Worm (Caenorhabditis elegans) whole organism, L1 larva: ENCODE data around the gene serp-1.2.

Source experiments
- C04F5.9 ChIP-seq: sonication (generic microtip); optimal IDR thresholded peaks from 2 replicates; lab custom pipeline; 2016; ENCODE audit warnings: missing genetic modification characterization, missing compliant biosample characterization
- C34B4.2 ChIP-seq: sonication (generic microtip); optimal IDR thresholded peaks from 2 replicates; lab custom pipeline; 2017; ENCODE audit warnings: mild to moderate bottlenecking, missing genetic modification characterization, missing compliant biosample characterization
- F16B12.6 ChIP-seq: fragments of 150-350 bp; optimal IDR thresholded peaks from 2 replicates; lab custom pipeline; 2014; ENCODE audit warnings: missing biosample characterization, missing genetic modification characterization
- aha-1 ChIP-seq: fragments of 150-350 bp; optimal IDR thresholded peaks from 2 replicates; lab custom pipeline; 2014; ENCODE audit warnings: missing biosample characterization, missing genetic modification characterization
- alr-1 ChIP-seq: fragments of 200-800 bp; sonication (Bioruptor generic); optimal IDR thresholded peaks from 2 replicates; lab custom pipeline; 2018; ENCODE audit warnings: borderline replicate concordance, mild to moderate bottlenecking, missing genetic modification characterization, missing compliant biosample characterization
- blmp-1 ChIP-seq: fragments of 150-350 bp; optimal IDR thresholded peaks from 2 replicates; lab custom pipeline; 2014; ENCODE audit warnings: missing biosample characterization, missing genetic modification characterization
- ceh-8 ChIP-seq: fragments of 200-800 bp; sonication (Bioruptor generic); optimal IDR thresholded peaks from 2 replicates; lab custom pipeline; 2018; ENCODE audit warnings: mild to moderate bottlenecking, missing genetic modification characterization, moderate library complexity, missing compliant biosample characterization
- ceh-82 ChIP-seq, 3 experiments: fragments of 150-350 bp in 1 of 3; sonication (generic microtip) in 2 of 3; optimal IDR thresholded peaks; 2 replicates each; lab custom pipeline; 2014 to 2017; ENCODE audit warnings: missing biosample characterization in 3 of 3, missing genetic modification characterization in 3 of 3
- ceh-88 ChIP-seq: fragments of 200-800 bp; sonication (Bioruptor generic); IDR thresholded peaks from 2 replicates; pipeline ENCODE4 v1.3.6; 2022; ENCODE audit warnings: missing genetic modification characterization, missing compliant biosample characterization
- ceh-90 ChIP-seq: sonication (generic microtip); optimal IDR thresholded peaks from 2 replicates; lab custom pipeline; 2016; ENCODE audit warnings: missing genetic modification characterization, missing compliant biosample characterization
- ces-1 ChIP-seq: fragments of 150-350 bp; optimal IDR thresholded peaks from 2 replicates; lab custom pipeline; 2014; ENCODE audit warnings: missing biosample characterization, missing genetic modification reagents, missing genetic modification characterization
- dpl-1 ChIP-seq, 3 experiments: fragments of 150-350 bp in 2 of 3; sonication (generic microtip) in 1 of 3; optimal IDR thresholded peaks; 2 replicates each; lab custom pipeline; 2014 to 2017; ENCODE audit warnings: missing biosample characterization in 3 of 3, missing genetic modification characterization in 3 of 3, missing genetic modification reagents in 3 of 3
- dsc-1 ChIP-seq: sonication (generic microtip); optimal IDR thresholded peaks from 2 replicates; lab custom pipeline; 2016; ENCODE audit warnings: mild to moderate bottlenecking, missing genetic modification characterization, missing compliant biosample characterization
- efl-1 ChIP-seq, 4 experiments: fragments of 150-350 bp; optimal IDR thresholded peaks in 3 of 4; peaks in 1 of 4; 1 replicate in 1 of 4; 2 replicates in 3 of 4; lab custom pipeline; 2014; ENCODE audit warnings: missing biosample characterization in 2 of 4, missing genetic modification characterization in 2 of 4, missing genetic modification reagents in 2 of 4
- efl-3 ChIP-seq: fragments of 200-800 bp; sonication (Bioruptor generic); optimal IDR thresholded peaks from 2 replicates; lab custom pipeline; 2018; ENCODE audit warnings: mild to moderate bottlenecking, missing genetic modification characterization, missing compliant biosample characterization
- egl-13 ChIP-seq: sonication (generic microtip); optimal IDR thresholded peaks from 2 replicates; lab custom pipeline; 2016; ENCODE audit warnings: missing genotype, missing genetic modification reagents, missing genetic modification characterization, missing compliant biosample characterization
- egl-27 ChIP-seq, 2 experiments: fragments of 150-350 bp in 1 of 2; sonication (generic microtip); optimal IDR thresholded peaks; 3 replicates each; lab custom pipeline; 2017 to 2018; ENCODE audit warnings: missing biosample characterization in 2 of 2, missing genetic modification characterization in 2 of 2, missing genetic modification reagents in 2 of 2
- elt-3 ChIP-seq, 6 experiments: fragments of 150-350 bp in 1 of 6; sonication (generic microtip); optimal IDR thresholded peaks; 2 replicates each; lab custom pipeline; 2017 to 2018; ENCODE audit warnings: missing biosample characterization in 6 of 6, missing genetic modification characterization in 6 of 6, inconsistent platforms in 1 of 6
- ets-5 ChIP-seq: fragments of 200-800 bp; sonication (Bioruptor generic); IDR thresholded peaks from 2 replicates; pipeline ENCODE4 v1.3.6; 2022; ENCODE audit warnings: missing genetic modification characterization, missing compliant biosample characterization
- fkh-10 ChIP-seq: sonication (generic microtip); optimal IDR thresholded peaks from 2 replicates; lab custom pipeline; 2017; ENCODE audit warnings: missing biosample characterization, missing genetic modification reagents, missing genetic modification characterization
- fkh-4 ChIP-seq: sonication (generic microtip); optimal IDR thresholded peaks from 2 replicates; lab custom pipeline; 2016; ENCODE audit warnings: missing compliant biosample characterization, missing genetic modification characterization, borderline replicate concordance
- fkh-8 ChIP-seq: sonication (generic microtip); optimal IDR thresholded peaks from 2 replicates; lab custom pipeline; 2016; ENCODE audit warnings: mild to moderate bottlenecking, missing genetic modification characterization, missing compliant biosample characterization
- grh-1 ChIP-seq: fragments of 200-800 bp; sonication (Bioruptor generic); IDR thresholded peaks from 2 replicates; pipeline ENCODE4 v1.3.6; 2022; ENCODE audit warnings: missing genetic modification reagents, missing genetic modification characterization, missing compliant biosample characterization
- hlh-17 ChIP-seq: fragments of 200-800 bp; sonication (Bioruptor generic); optimal IDR thresholded peaks from 2 replicates; lab custom pipeline; 2018; ENCODE audit warnings: missing genetic modification characterization, mild to moderate bottlenecking, missing compliant biosample characterization, moderate library complexity, borderline replicate concordance
- hlh-4 ChIP-seq: sonication (generic microtip); optimal IDR thresholded peaks from 2 replicates; lab custom pipeline; 2016; ENCODE audit warnings: mild to moderate bottlenecking, missing genetic modification characterization, missing compliant biosample characterization
- lin-13 ChIP-seq: fragments of 150-350 bp; optimal IDR thresholded peaks from 2 replicates; lab custom pipeline; 2014; ENCODE audit warnings: missing biosample characterization, missing genetic modification reagents, missing genetic modification characterization
- lin-14 ChIP-seq: fragments of 200-800 bp; sonication (Bioruptor generic); optimal IDR thresholded peaks from 2 replicates; lab custom pipeline; 2018; ENCODE audit warnings: mild to moderate bottlenecking, missing genetic modification characterization, moderate library complexity, missing compliant biosample characterization
- lin-39 ChIP-seq: fragments of 150-350 bp; optimal IDR thresholded peaks from 2 replicates; lab custom pipeline; 2014; ENCODE audit warnings: missing biosample characterization, missing genetic modification reagents, missing genetic modification characterization
- lir-3 ChIP-seq: sonication (generic microtip); optimal IDR thresholded peaks from 2 replicates; lab custom pipeline; 2016; ENCODE audit warnings: mild to moderate bottlenecking, missing genetic modification characterization, moderate library complexity, missing compliant biosample characterization; ENCODE audit not compliant: poor library complexity
- mdl-1 ChIP-seq, 2 experiments: fragments of 150-350 bp; optimal IDR thresholded peaks; 2 replicates each; lab custom pipeline; 2014 to 2017; ENCODE audit warnings: missing biosample characterization in 2 of 2, missing genetic modification characterization in 2 of 2, inconsistent platforms in 1 of 2
- mep-1 ChIP-seq: fragments of 150-350 bp; optimal IDR thresholded peaks from 2 replicates; lab custom pipeline; 2014; ENCODE audit warnings: missing biosample characterization, missing genetic modification characterization
- nhr-11 ChIP-seq: fragments of 150-350 bp; optimal IDR thresholded peaks from 2 replicates; lab custom pipeline; 2014; ENCODE audit warnings: missing biosample characterization, missing genetic modification characterization
- nhr-237 ChIP-seq: fragments of 150-350 bp; optimal IDR thresholded peaks from 2 replicates; lab custom pipeline; 2014; ENCODE audit warnings: missing biosample characterization, missing genetic modification characterization
- nhr-28 ChIP-seq: fragments of 150-350 bp; optimal IDR thresholded peaks from 2 replicates; lab custom pipeline; 2014; ENCODE audit warnings: missing biosample characterization, missing genetic modification characterization
- nhr-47 ChIP-seq: sonication (generic microtip); optimal IDR thresholded peaks from 2 replicates; lab custom pipeline; 2016; ENCODE audit warnings: mild to moderate bottlenecking, missing genetic modification characterization, moderate library complexity, missing compliant biosample characterization
- nhr-71 ChIP-seq: sonication (generic microtip); optimal IDR thresholded peaks from 2 replicates; lab custom pipeline; 2016; ENCODE audit warnings: mild to moderate bottlenecking, missing genetic modification characterization, moderate library complexity, missing compliant biosample characterization
- nhr-77 ChIP-seq: fragments of 150-350 bp; optimal IDR thresholded peaks from 2 replicates; lab custom pipeline; 2014; ENCODE audit warnings: missing biosample characterization, missing genetic modification characterization
- nhr-85 ChIP-seq: sonication (generic microtip); peaks from one replicate; lab custom pipeline; 2016; ENCODE audit warnings: missing genetic modification characterization, inconsistent platforms, missing compliant biosample characterization
- pax-3 ChIP-seq: fragments of 200-800 bp; sonication (Bioruptor generic); optimal IDR thresholded peaks from 2 replicates; lab custom pipeline; 2018; ENCODE audit warnings: mild to moderate bottlenecking, missing genetic modification characterization, moderate library complexity, missing compliant biosample characterization
- rnt-1 ChIP-seq: sonication (generic microtip); optimal IDR thresholded peaks from 2 replicates; lab custom pipeline; 2016; ENCODE audit warnings: mild to moderate bottlenecking, missing genetic modification characterization, moderate library complexity, missing compliant biosample characterization
- snpc-4 ChIP-seq: fragments of 150-350 bp; optimal IDR thresholded peaks from 2 replicates; lab custom pipeline; 2014; ENCODE audit warnings: missing biosample characterization, missing genetic modification characterization
- sox-4 ChIP-seq: sonication (generic microtip); optimal IDR thresholded peaks from 2 replicates; lab custom pipeline; 2016; ENCODE audit warnings: missing genetic modification characterization, missing compliant biosample characterization
- sptf-1 ChIP-seq: fragments of 150-350 bp; optimal IDR thresholded peaks from 2 replicates; lab custom pipeline; 2014; ENCODE audit warnings: missing biosample characterization, missing genetic modification characterization
- sup-37 ChIP-seq: fragments of 200-800 bp; sonication (Bioruptor generic); optimal IDR thresholded peaks from 2 replicates; lab custom pipeline; 2018; ENCODE audit warnings: mild to moderate bottlenecking, missing genetic modification characterization, missing compliant biosample characterization
- tbx-2 ChIP-seq: sonication (generic microtip); optimal IDR thresholded peaks from 2 replicates; lab custom pipeline; 2016; ENCODE audit warnings: missing genetic modification characterization, missing compliant biosample characterization
- tlp-1 ChIP-seq: fragments of 150-350 bp; optimal IDR thresholded peaks from 2 replicates; lab custom pipeline; 2014; ENCODE audit warnings: missing biosample characterization, missing genetic modification characterization
- unc-30 ChIP-seq: sonication (generic microtip); optimal IDR thresholded peaks from 2 replicates; lab custom pipeline; 2017; ENCODE audit warnings: missing biosample characterization, missing genetic modification characterization
- unc-86 ChIP-seq: sonication (generic microtip); optimal IDR thresholded peaks from 2 replicates; lab custom pipeline; 2016; ENCODE audit warnings: missing genetic modification characterization, missing compliant biosample characterization
- unc-98 ChIP-seq: fragments of 200-800 bp; sonication (Bioruptor generic); IDR thresholded peaks from 2 replicates; pipeline ENCODE4 v1.3.6; 2022; ENCODE audit warnings: missing genetic modification characterization, missing compliant biosample characterization
- zip-4 ChIP-seq: fragments of 200-800 bp; sonication (Bioruptor generic); optimal IDR thresholded peaks from 2 replicates; lab custom pipeline; 2018; ENCODE audit warnings: mild to moderate bottlenecking, missing genetic modification characterization, moderate library complexity, missing compliant biosample characterization
- ztf-11 ChIP-seq, 2 experiments: sonication (generic microtip); optimal IDR thresholded peaks; 2 replicates each; lab custom pipeline; 2016 to 2017; ENCODE audit warnings: missing genetic modification characterization in 2 of 2, missing biosample characterization in 1 of 2, missing compliant biosample characterization in 1 of 2
- ztf-4 ChIP-seq: fragments of 150-350 bp; optimal IDR thresholded peaks from 2 replicates; lab custom pipeline; 2014; ENCODE audit warnings: missing biosample characterization, missing genetic modification characterization

Gene serp-1.2

ce11 chrIV:8229523-8229922 lies 4.0 kb downstream of the serp-1.2 start (continued):
- no peak for TF ChIP-seq nhr-28 (tag; lab: Kevin White, UChicago)
- peak; percentile 58 for TF ChIP-seq nhr-77 (tag; lab: Kevin White, UChicago)
- TF ChIP-seq lin-13 (GFP tag; lab: Kevin White, UChicago), result no peak
- TF ChIP-seq egl-13 (tag; lab: Kevin White, UChicago), result no peak
- TF ChIP-seq nhr-47, result peak; percentile 39
- peak; percentile 85 for TF ChIP-seq nhr-85 (tag; lab: Kevin White, UChicago)
- no peak for TF ChIP-seq zip-4 (GFP tag; lab: Kevin White, UChicago)
- no peak for TF ChIP-seq C34B4.2 (tag; lab: Kevin White, UChicago)
- no peak for TF ChIP-seq nhr-11
- no peak for TF ChIP-seq alr-1 (tag; lab: Kevin White, UChicago)
- no peak for TF ChIP-seq nhr-237
- TF ChIP-seq rnt-1 (tag; lab: Kevin White, UChicago), result peak; percentile 27
- TF ChIP-seq dpl-1 (GFP tag; optimal IDR thresholded peaks at IDR 0.05; lab: Kevin White, UChicago), result no peak
- no peak for TF ChIP-seq mep-1 (tag; lab: Kevin White, UChicago)
- TF ChIP-seq hlh-4 (tag; lab: Kevin White, UChicago), result no peak
- no peak for TF ChIP-seq dsc-1
- TF ChIP-seq lir-3, result no peak
- no peak for TF ChIP-seq C04F5.9
- peak; percentile 14 to 17 for TF ChIP-seq efl-1 (optimal IDR thresholded peaks at IDR 0.05; lab: Kevin White, UChicago)
- TF ChIP-seq efl-1 (GFP tag; optimal IDR thresholded peaks at IDR 0.05 in 1 of 2; lab: Kevin White, UChicago), result no peak
- TF ChIP-seq ceh-88 (GFP tag; lab: Robert Waterston, UW), result no peak
- no peak for TF ChIP-seq ztf-4 (tag; lab: Kevin White, UChicago)
- TF ChIP-seq hlh-17 (GFP tag; lab: Kevin White, UChicago), result no peak
- TF ChIP-seq sptf-1, result no peak
- no peak for TF ChIP-seq unc-98 (GFP tag; lab: Robert Waterston, UW)
- TF ChIP-seq ets-5 (GFP tag; lab: Robert Waterston, UW), result no peak
- TF ChIP-seq fkh-8 (tag; lab: Kevin White, UChicago), result no peak
- no peak for TF ChIP-seq aha-1 (tag; lab: Kevin White, UChicago)
- TF ChIP-seq ceh-82 (tag; optimal IDR thresholded peaks at IDR 0.05; lab: Kevin White, UChicago), result no peak
- no peak for TF ChIP-seq ces-1 (GFP tag; lab: Kevin White, UChicago)
- no peak for TF ChIP-seq fkh-10 (GFP tag; lab: Kevin White, UChicago)
- TF ChIP-seq tlp-1, result no peak
- no peak for TF ChIP-seq F16B12.6 (tag; lab: Kevin White, UChicago)
- TF ChIP-seq mdl-1 (tag; optimal IDR thresholded peaks at IDR 0.05; lab: Kevin White, UChicago), result peak in 1 of 2 experiments; percentile 55
- TF ChIP-seq egl-27 (tag; optimal IDR thresholded peaks at IDR 0.05; lab: Kevin White, UChicago), result peak in 1 of 2 experiments; percentile 15
- TF ChIP-seq ztf-11 (tag; optimal IDR thresholded peaks at IDR 0.05; lab: Kevin White, UChicago), result no peak
- TF ChIP-seq fkh-4 (tag; lab: Kevin White, UChicago), result no peak
- peak; percentile 63 for TF ChIP-seq tbx-2 (tag; lab: Kevin White, UChicago)

ce11 chrIV:8232428-8232827 lies 7.0 kb downstream of the serp-1.2 start:
- TF ChIP-seq tbx-2 (tag; lab: Kevin White, UChicago), result peak; percentile 23
- no peak for TF ChIP-seq efl-3
- TF ChIP-seq ceh-8 (GFP tag; lab: Kevin White, UChicago), result no peak
- no peak for TF ChIP-seq lin-39 (tag; lab: Kevin White, UChicago)
- no peak for TF ChIP-seq ceh-90 (tag; lab: Kevin White, UChicago)
- no peak for TF ChIP-seq sup-37
- TF ChIP-seq ceh-88 (GFP tag; lab: Robert Waterston, UW), result no peak
- peak; percentile 33 for TF ChIP-seq unc-86 (tag; lab: Kevin White, UChicago)
- TF ChIP-seq elt-3 (tag; optimal IDR thresholded peaks at IDR 0.05; lab: Kevin White, UChicago), result no peak
- peak; percentile 81 for TF ChIP-seq fkh-8 (tag; lab: Kevin White, UChicago)
- no peak for TF ChIP-seq grh-1 (GFP tag; lab: Robert Waterston, UW)
- no peak for TF ChIP-seq snpc-4 (tag; lab: Kevin White, UChicago)
- peak; percentile 75 for TF ChIP-seq blmp-1 (tag; lab: Kevin White, UChicago)
- TF ChIP-seq unc-98 (GFP tag; lab: Robert Waterston, UW), result no peak
- TF ChIP-seq nhr-71 (tag; lab: Kevin White, UChicago), result peak; percentile 63
- no peak for TF ChIP-seq pax-3 (tag; lab: Kevin White, UChicago)
- no peak for TF ChIP-seq egl-13 (tag; lab: Kevin White, UChicago)
- TF ChIP-seq efl-1 (optimal IDR thresholded peaks at IDR 0.05; lab: Kevin White, UChicago), result peak in 1 of 2 experiments; percentile 16
- TF ChIP-seq efl-1 (GFP tag; optimal IDR thresholded peaks at IDR 0.05 in 1 of 2; lab: Kevin White, UChicago), result no peak
- TF ChIP-seq sox-4 (tag; lab: Kevin White, UChicago), result no peak
- TF ChIP-seq unc-30 (tag; lab: Kevin White, UChicago), result no peak
- TF ChIP-seq lin-14, result peak; percentile 78
- no peak for TF ChIP-seq ztf-11 (tag; optimal IDR thresholded peaks at IDR 0.05; lab: Kevin White, UChicago)
